Fruit fly (Drosophila melanogaster) S2 (cell line): Measurements from ENCODE around the gene brv3.
A peak's percentile ranks its signal among the peaks of the same experiment; 100 is the strongest.

ENCODE experiments used
- CG8478 ChIP-seq: fragments of >200 bp; optimal IDR thresholded peaks from 2 replicates; lab custom pipeline; 2018
- CTCF ChIP-seq, 2 experiments: fragments of >200 bp; optimal IDR thresholded peaks; 2 replicates each; lab custom pipeline; 2018

brv3 gene

dm6 chrX:2624525-2625006, at the start of gene brv3, which contains the start of gene Pi4KIIIalpha:
Gene brv3, minus strand, starts transcription at chrX:2624575.
Gene Pi4KIIIalpha, plus strand, starts transcription at chrX:2624804.
- TF ChIP-seq CTCF (optimal IDR thresholded peaks at IDR 0.05; lab: Kevin White, UChicago) (peak in 1 of 2 experiments; percentile 18), CG8478 (lab: Kevin White, UChicago) (no peak)

DNA sequence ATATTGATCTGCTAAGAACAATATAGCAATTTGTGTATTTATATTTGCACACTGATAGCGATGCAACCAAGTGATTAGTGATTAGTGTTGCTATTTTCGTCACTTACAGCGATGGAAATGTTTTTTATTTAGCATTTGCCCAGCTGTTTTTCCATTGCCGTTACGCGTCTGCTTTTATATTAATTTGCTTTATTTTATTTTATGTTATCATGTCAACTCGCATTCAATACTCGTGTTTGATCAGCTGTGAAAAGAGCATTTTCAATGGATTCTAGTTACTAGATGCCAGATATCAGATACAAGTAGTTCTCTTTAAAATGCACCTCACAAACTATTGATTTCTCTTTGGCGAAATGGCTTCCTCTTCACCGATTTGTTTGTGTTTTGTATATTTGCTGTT, 39.0 kb upstream of the brv3 start:
- TF ChIP-seq CG8478 (lab: Kevin White, UChicago) (no peak), CTCF (optimal IDR thresholded peaks at IDR 0.05; lab: Kevin White, UChicago) (no peak)

dm6 chrX:2662540-2663133, 38.3 kb upstream of the brv3 start:
- TF ChIP-seq CG8478 (lab: Kevin White, UChicago) (no peak), CTCF (optimal IDR thresholded peaks at IDR 0.05; lab: Kevin White, UChicago) (no peak)

dm6 chrX:2661758-2662157, 37.4 kb upstream of the brv3 start:
- no peak for TF ChIP-seq CG8478 (lab: Kevin White, UChicago)
- TF ChIP-seq CTCF (optimal IDR thresholded peaks at IDR 0.05; lab: Kevin White, UChicago) = no peak

- TF ChIP-seq CG8478 (lab: Kevin White, UChicago) (no peak), CTCF (optimal IDR thresholded peaks at IDR 0.05; lab: Kevin White, UChicago) (peak; percentile 85 to 88)
These were observed 35.2 kb upstream of the brv3 start for dm6 chrX:2659430-2660075.

DNA sequence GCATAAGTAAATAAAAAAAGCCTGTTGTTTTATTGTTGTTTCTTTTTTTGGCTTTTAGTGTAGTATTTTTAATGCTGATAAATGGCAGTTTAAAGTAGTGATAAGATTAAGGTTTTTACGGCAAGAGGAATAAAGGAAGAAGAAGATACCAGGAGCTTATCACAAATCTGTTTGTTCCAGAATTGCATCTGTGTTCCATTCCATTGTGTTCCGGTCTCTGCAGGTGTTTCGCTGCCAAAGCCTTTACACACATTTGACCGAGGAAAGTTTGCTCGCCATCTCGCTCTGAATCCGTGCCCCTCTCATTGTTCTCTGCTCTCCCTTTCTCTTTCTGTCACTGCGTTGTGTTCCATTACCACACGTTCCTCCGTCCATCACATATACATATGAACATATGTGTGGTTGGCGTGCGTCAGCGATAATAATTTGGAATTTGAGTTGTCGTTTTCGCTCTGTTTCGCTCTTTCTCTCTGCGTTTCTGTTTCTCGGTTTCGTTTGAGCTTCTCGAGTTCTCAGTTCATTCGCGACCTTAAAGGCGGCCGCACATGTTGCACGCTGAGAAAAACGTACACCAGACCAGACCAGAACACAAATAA, 34.0 kb upstream of the brv3 start:
- TF ChIP-seq CG8478 (lab: Kevin White, UChicago) (no peak), CTCF (optimal IDR thresholded peaks at IDR 0.05; lab: Kevin White, UChicago) (peak in 1 of 2 experiments; percentile 31)

dm6 chrX:2657220-2657619, 32.8 kb upstream of the brv3 start:
- TF ChIP-seq CG8478 (lab: Kevin White, UChicago) (no peak), CTCF (optimal IDR thresholded peaks at IDR 0.05; lab: Kevin White, UChicago) (no peak)

- no peak for TF ChIP-seq CG8478 (lab: Kevin White, UChicago)
- TF ChIP-seq CTCF (optimal IDR thresholded peaks at IDR 0.05; lab: Kevin White, UChicago) = peak; percentile 81 to 82
These were observed 31.6 kb upstream of the brv3 start for dm6 chrX:2655998-2656397.

DNA sequence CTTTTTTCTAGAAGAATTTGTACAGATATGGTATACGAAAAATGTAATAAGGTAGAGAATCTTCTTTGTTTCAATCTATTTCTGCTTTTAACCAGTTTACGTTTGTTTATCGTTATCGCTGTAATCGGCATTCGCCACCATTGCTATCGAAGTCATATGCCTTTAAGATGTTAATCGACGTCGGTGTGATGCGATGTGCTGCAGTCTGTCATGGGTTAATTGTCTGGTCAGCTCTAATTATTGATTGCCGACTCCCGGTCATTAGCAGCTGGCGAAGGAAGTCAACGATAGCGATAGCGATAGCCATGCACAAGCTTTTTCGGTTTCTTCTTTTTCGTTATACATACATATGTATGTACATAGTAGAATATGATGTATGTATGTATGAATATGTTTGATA, 31.1 kb upstream of the brv3 start:
- TF ChIP-seq CTCF (optimal IDR thresholded peaks at IDR 0.05; lab: Kevin White, UChicago) (no peak), CG8478 (lab: Kevin White, UChicago) (no peak)

dm6 chrX:2653533-2654296, 29.3 kb upstream of the brv3 start:
- TF ChIP-seq CG8478 (lab: Kevin White, UChicago) (no peak), CTCF (optimal IDR thresholded peaks at IDR 0.05; lab: Kevin White, UChicago) (no peak)

- TF ChIP-seq CTCF (optimal IDR thresholded peaks at IDR 0.05; lab: Kevin White, UChicago) = no peak
These were observed 27.9 kb upstream of the brv3 start for dm6 chrX:2652124-2652923.

dm6 chrX:2651128-2651527, 26.8 kb upstream of the brv3 start:
- no peak for TF ChIP-seq CG8478 (lab: Kevin White, UChicago)
- TF ChIP-seq CTCF (optimal IDR thresholded peaks at IDR 0.05; lab: Kevin White, UChicago) = no peak

DNA sequence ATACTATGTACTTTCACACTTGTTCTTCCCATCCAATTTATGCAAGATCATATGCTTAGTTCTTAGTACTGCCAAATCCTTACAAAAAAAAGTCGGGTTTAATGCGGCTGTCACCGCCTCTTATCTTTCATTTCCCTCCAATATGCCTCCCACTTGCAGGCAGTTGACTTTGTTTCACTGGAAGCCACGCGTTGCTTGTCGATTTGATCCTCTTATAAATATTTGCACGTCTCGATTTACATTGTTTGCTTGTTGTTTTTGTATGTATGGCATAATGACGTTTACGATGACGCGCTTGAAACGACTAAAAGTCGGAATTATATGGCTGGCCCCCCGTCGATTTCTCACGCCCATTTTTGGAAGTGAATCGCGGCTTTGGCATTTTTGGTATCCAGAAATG, 24.6 kb upstream of the brv3 start:
- TF ChIP-seq CTCF (optimal IDR thresholded peaks at IDR 0.05; lab: Kevin White, UChicago) = no peak
